Worm (Caenorhabditis elegans): ENCODE results near the gene vap-2.

Gene vap-2

DNA sequence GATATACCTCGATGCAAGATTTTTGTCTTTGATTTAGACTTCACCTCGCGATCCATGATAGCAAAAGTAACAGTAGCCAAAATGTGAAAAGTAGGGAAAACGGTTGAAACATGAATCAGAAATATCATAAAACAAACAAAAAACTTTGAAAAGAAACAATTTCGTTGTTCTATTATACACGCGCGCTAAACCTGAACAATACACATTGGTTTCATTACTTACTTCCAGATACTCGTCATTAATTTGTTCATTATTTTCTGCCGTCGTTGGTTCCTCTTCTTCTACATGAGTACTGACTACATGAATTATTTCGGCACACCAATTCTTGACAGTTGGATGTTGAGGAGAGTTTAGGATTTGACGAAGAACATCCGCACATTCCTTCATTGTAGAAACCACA, 28.2 kb upstream of the vap-2 start, which contains the start of gene F31B12.3:
TSS of gene F31B12.3 (minus strand) at position 101 of the 400 bp plus-strand sequence.
- TF ChIP-seq sptf-1 (tag; optimal IDR thresholded peaks at IDR 0.05) (no peak), unc-39 (tag; optimal IDR thresholded peaks at IDR 0.05) (no peak), ceh-43 (GFP tag; optimal IDR thresholded peaks at IDR 0.05) (no peak), nhr-237 (tag; optimal IDR thresholded peaks at IDR 0.05) (no peak), nhr-28 (tag; optimal IDR thresholded peaks at IDR 0.05) (no peak), drap-1 (GFP tag; optimal IDR thresholded peaks at IDR 0.05) (no peak), mls-2 (tag; optimal IDR thresholded peaks at IDR 0.05) (no peak), ceh-39 (tag; optimal IDR thresholded peaks at IDR 0.05) (no peak), lin-32 (GFP tag; optimal IDR thresholded peaks at IDR 0.05) (no peak), ztf-11 (tag; optimal IDR thresholded peaks at IDR 0.05) (no peak), unc-120 (tag; optimal IDR thresholded peaks at IDR 0.05; ENCODE audit: poor library complexity, severe bottlenecking) (no peak), elt-1 (tag; optimal IDR thresholded peaks at IDR 0.05; ENCODE audit: borderline replicate concordance, insufficient read depth) (no peak), cnd-1 (tag; optimal IDR thresholded peaks at IDR 0.05) (no peak), nhr-12 (tag; optimal IDR thresholded peaks at IDR 0.05) (no peak), snpc-4 (tag; optimal IDR thresholded peaks at IDR 0.05) (no peak), blmp-1 (tag; optimal IDR thresholded peaks at IDR 0.05) (no peak), mep-1 (tag; optimal IDR thresholded peaks at IDR 0.05) (no peak), ceh-83 (GFP tag; optimal IDR thresholded peaks at IDR 0.05) (no peak), zip-8 (tag; optimal IDR thresholded peaks at IDR 0.05) (no peak)

- no peak for TF ChIP-seq tbx-8 (GFP tag; optimal IDR thresholded peaks at IDR 0.05)
- TF ChIP-seq elt-3 (tag; optimal IDR thresholded peaks at IDR 0.05), result no peak
- TF ChIP-seq M03D4.4 (tag; optimal IDR thresholded peaks at IDR 0.05), result no peak
- no peak for TF ChIP-seq sem-2 (GFP tag; optimal IDR thresholded peaks at IDR 0.05)
- no peak for TF ChIP-seq drap-1 (GFP tag; optimal IDR thresholded peaks at IDR 0.05)
- TF ChIP-seq ham-2 (GFP tag; optimal IDR thresholded peaks at IDR 0.05), result no peak
- no peak for TF ChIP-seq blmp-1 (tag; optimal IDR thresholded peaks at IDR 0.05)
- TF ChIP-seq unc-39 (tag; optimal IDR thresholded peaks at IDR 0.05), result no peak
- no peak for TF ChIP-seq ces-1 (GFP tag; optimal IDR thresholded peaks at IDR 0.05)
- no peak for TF ChIP-seq unc-62 (GFP tag; optimal IDR thresholded peaks at IDR 0.05)
- no peak for TF ChIP-seq zip-8 (tag; optimal IDR thresholded peaks at IDR 0.05)
- no peak for TF ChIP-seq lsy-2 (tag; optimal IDR thresholded peaks at IDR 0.05)
- no peak for TF ChIP-seq mls-2 (tag; optimal IDR thresholded peaks at IDR 0.05)
- no peak for TF ChIP-seq ztf-11 (tag; optimal IDR thresholded peaks at IDR 0.05)
Measured at ce11 chrX:10804441-10804840, 12.1 kb upstream of the vap-2 start, which contains the start of gene F31B12.4. F31B12.4 (plus strand) TSS chrX:10804741.

DNA sequence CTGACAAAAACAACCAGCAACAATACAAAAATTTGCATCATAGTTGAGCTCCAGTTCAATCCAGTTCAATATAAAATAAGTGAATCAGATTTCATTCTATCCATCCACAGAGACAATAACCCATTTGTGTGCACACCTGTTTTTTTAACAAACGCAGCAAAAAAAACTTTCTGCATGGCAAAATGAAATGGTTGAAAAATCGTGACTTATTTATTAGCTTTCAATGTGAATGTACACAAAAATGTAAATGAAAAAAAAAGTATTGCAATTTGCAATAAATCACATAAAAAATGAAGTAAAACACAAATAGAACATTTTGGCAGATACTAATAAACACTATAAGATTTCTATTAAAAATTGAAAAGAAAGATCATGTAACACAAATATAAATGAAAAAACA, 2.3 kb upstream of the vap-2 start, which contains the start of gene T05A10.6:
TSS of gene T05A10.6 (minus strand) at position 101 of the 400 bp plus-strand sequence.
- no peak for TF ChIP-seq nhr-28 (tag; optimal IDR thresholded peaks at IDR 0.05)
- TF ChIP-seq M03D4.4 (tag; optimal IDR thresholded peaks at IDR 0.05), result no peak
- no peak for TF ChIP-seq tbx-8 (GFP tag; optimal IDR thresholded peaks at IDR 0.05)
- no peak for TF ChIP-seq mab-5 (tag; optimal IDR thresholded peaks at IDR 0.05)
- TF ChIP-seq elt-1 (tag; optimal IDR thresholded peaks at IDR 0.05; ENCODE audit: borderline replicate concordance, insufficient read depth), result no peak
- no peak for TF ChIP-seq lin-32 (GFP tag; optimal IDR thresholded peaks at IDR 0.05)
- TF ChIP-seq nhr-12 (tag; optimal IDR thresholded peaks at IDR 0.05), result no peak
- TF ChIP-seq ztf-11 (tag; optimal IDR thresholded peaks at IDR 0.05), result no peak
- no peak for TF ChIP-seq unc-39 (tag; optimal IDR thresholded peaks at IDR 0.05)
- TF ChIP-seq nhr-237 (tag; optimal IDR thresholded peaks at IDR 0.05), result no peak
- TF ChIP-seq cnd-1 (tag; optimal IDR thresholded peaks at IDR 0.05), result no peak
- TF ChIP-seq nhr-2 (tag; optimal IDR thresholded peaks at IDR 0.05), result no peak
- TF ChIP-seq blmp-1 (tag; optimal IDR thresholded peaks at IDR 0.05), result no peak

ce11 chrX:10787203-10787602, 5.1 kb downstream of the vap-2 start, which contains the start of gene ttr-14:
ttr-14 (plus strand) TSS chrX:10787503.
- TF ChIP-seq sem-2 (GFP tag; optimal IDR thresholded peaks at IDR 0.05) (no peak), ceh-43 (GFP tag; optimal IDR thresholded peaks at IDR 0.05) (no peak), mab-5 (tag; optimal IDR thresholded peaks at IDR 0.05) (no peak), elt-3 (tag; optimal IDR thresholded peaks at IDR 0.05) (no peak), M03D4.4 (tag; optimal IDR thresholded peaks at IDR 0.05) (no peak), lin-13 (tag; optimal IDR thresholded peaks at IDR 0.05) (no peak), lin-32 (GFP tag; optimal IDR thresholded peaks at IDR 0.05) (no peak), ham-2 (GFP tag; optimal IDR thresholded peaks at IDR 0.05) (no peak), nhr-237 (tag; optimal IDR thresholded peaks at IDR 0.05) (no peak), pha-4 (tag; optimal IDR thresholded peaks at IDR 0.05) (no peak), ces-1 (GFP tag; optimal IDR thresholded peaks at IDR 0.05) (no peak), nhr-76 (tag; optimal IDR thresholded peaks at IDR 0.05) (no peak), mep-1 (tag; optimal IDR thresholded peaks at IDR 0.05) (no peak), unc-120 (tag; optimal IDR thresholded peaks at IDR 0.05; ENCODE audit: poor library complexity, severe bottlenecking) (no peak), nhr-12 (tag; optimal IDR thresholded peaks at IDR 0.05) (no peak), blmp-1 (tag; optimal IDR thresholded peaks at IDR 0.05) (no peak), unc-62 (GFP tag; optimal IDR thresholded peaks at IDR 0.05) (no peak), nhr-2 (tag; optimal IDR thresholded peaks at IDR 0.05) (no peak)
